Worm (Caenorhabditis elegans): Measurements from ENCODE around the gene clec-217.

The clec-217 gene

ce11 chrV:7983381-7984052, 24.9 kb upstream of the clec-217 start, which contains the start of the genes natb-1 and abhd-12 (continued):
- no peak for TF ChIP-seq ceh-88 (GFP tag; IDR thresholded peaks at IDR 0.05)
- TF ChIP-seq nhr-19 (GFP tag; conservative IDR thresholded peaks at IDR 0.05), result no peak
- TF ChIP-seq tlp-1 (tag; optimal IDR thresholded peaks at IDR 0.05), result no peak
- no peak for TF ChIP-seq nhr-84 (tag; optimal IDR thresholded peaks at IDR 0.05)
- TF ChIP-seq snu-23 (GFP tag; optimal IDR thresholded peaks at IDR 0.05), result peak; percentile 62
- TF ChIP-seq tbx-2 (tag; optimal IDR thresholded peaks at IDR 0.05), result peak; percentile 19
- no peak for TF ChIP-seq nhr-28 (tag; optimal IDR thresholded peaks at IDR 0.05)
- no peak for TF ChIP-seq jun-1 (tag; optimal IDR thresholded peaks at IDR 0.05)
- TF ChIP-seq fkh-10 (GFP tag; optimal IDR thresholded peaks at IDR 0.05), result no peak
- no peak for TF ChIP-seq elt-2 (tag; optimal IDR thresholded peaks at IDR 0.05)
- TF ChIP-seq unc-62 (GFP tag; optimal IDR thresholded peaks at IDR 0.05), result no peak
- TF ChIP-seq elt-3 (tag; optimal IDR thresholded peaks at IDR 0.05), result peak in 1 of 6 experiments; percentile 15
- no peak for TF ChIP-seq lir-3 (tag; optimal IDR thresholded peaks at IDR 0.05; ENCODE audit: poor library complexity)
- no peak for TF ChIP-seq pag-3 (tag; optimal IDR thresholded peaks at IDR 0.05; ENCODE audit: borderline replicate concordance, insufficient read depth)
- no peak for TF ChIP-seq ama-1 (optimal IDR thresholded peaks at IDR 0.05)
- no peak for TF ChIP-seq nhr-12 (tag; optimal IDR thresholded peaks at IDR 0.05)
- TF ChIP-seq C34B4.2 (tag; optimal IDR thresholded peaks at IDR 0.05), result no peak
- no peak for TF ChIP-seq unc-30 (tag; optimal IDR thresholded peaks at IDR 0.05)
- peak; percentile 20 to 60 (median 55) for TF ChIP-seq dpl-1 (GFP tag; optimal IDR thresholded peaks at IDR 0.05)
- TF ChIP-seq sox-4 (tag; optimal IDR thresholded peaks at IDR 0.05), result no peak
- no peak for TF ChIP-seq grh-1 (GFP tag; IDR thresholded peaks at IDR 0.05)
- no peak for TF ChIP-seq pqm-1 (tag; optimal IDR thresholded peaks at IDR 0.05)
- no peak for TF ChIP-seq fkh-4 (tag; optimal IDR thresholded peaks at IDR 0.05; ENCODE audit: borderline replicate concordance)
- no peak for TF ChIP-seq mef-2 (tag; optimal IDR thresholded peaks at IDR 0.05)
- TF ChIP-seq dsc-1 (tag; optimal IDR thresholded peaks at IDR 0.05), result no peak
- TF ChIP-seq ets-5 (GFP tag; IDR thresholded peaks at IDR 0.05), result no peak
- TF ChIP-seq egl-13 (tag; optimal IDR thresholded peaks at IDR 0.05), result no peak
- peak; percentile 44 for TF ChIP-seq C16A3.4 (tag; optimal IDR thresholded peaks at IDR 0.05)
- no peak for TF ChIP-seq sptf-1 (tag; optimal IDR thresholded peaks at IDR 0.05)
- no peak for TF ChIP-seq mab-9 (GFP tag; IDR thresholded peaks at IDR 0.05)
- no peak for TF ChIP-seq efl-3 (GFP tag; optimal IDR thresholded peaks at IDR 0.05)
- TF ChIP-seq nhr-237 (tag; optimal IDR thresholded peaks at IDR 0.05), result no peak

ce11 chrV:7980993-7981595, 22.5 kb upstream of the clec-217 start, which contains the start of gene F26D11.1:
Gene F26D11.1 (plus strand): TSS chrV:7981545.
- TF ChIP-seq egl-27 (tag; optimal IDR thresholded peaks at IDR 0.05) (no peak), elt-3 (tag; optimal IDR thresholded peaks at IDR 0.05) (peak in 1 of 6 experiments; percentile 16), lin-35 (GFP tag; optimal IDR thresholded peaks at IDR 0.05) (peak in 1 of 2 experiments; percentile 8), dpl-1 (GFP tag; optimal IDR thresholded peaks at IDR 0.05) (peak in 1 of 3 experiments; percentile 3)

ce11 chrV:7980370-7980987, 21.8 kb upstream of the clec-217 start:
- no peak for TF ChIP-seq hlh-17 (GFP tag; optimal IDR thresholded peaks at IDR 0.05; ENCODE audit: borderline replicate concordance)
- no peak for TF ChIP-seq xbp-1 (tag; optimal IDR thresholded peaks at IDR 0.05)
- TF ChIP-seq skn-1 (tag; optimal IDR thresholded peaks at IDR 0.05), result peak; percentile 18
- TF ChIP-seq fos-1 (tag; optimal IDR thresholded peaks at IDR 0.05), result no peak
- TF ChIP-seq swsn-7 (tag; optimal IDR thresholded peaks at IDR 0.05), result no peak
- TF ChIP-seq dsc-1 (tag; optimal IDR thresholded peaks at IDR 0.05), result peak; percentile 26
- peak; percentile 8 for TF ChIP-seq rnt-1 (tag; optimal IDR thresholded peaks at IDR 0.05)
- no peak for TF ChIP-seq hlh-4 (tag; optimal IDR thresholded peaks at IDR 0.05)
- no peak for TF ChIP-seq mdl-1 (tag; optimal IDR thresholded peaks at IDR 0.05)
- TF ChIP-seq nhr-90 (tag; optimal IDR thresholded peaks at IDR 0.05; ENCODE audit: poor library complexity), result no peak
- TF ChIP-seq nhr-71 (tag; optimal IDR thresholded peaks at IDR 0.05), result peak; percentile 24
- TF ChIP-seq pax-3 (tag; optimal IDR thresholded peaks at IDR 0.05), result no peak
- no peak for TF ChIP-seq ama-1 (optimal IDR thresholded peaks at IDR 0.05)
- peak in 1 of 2 experiments; percentile 2 for TF ChIP-seq egl-27 (tag; optimal IDR thresholded peaks at IDR 0.05)
- TF ChIP-seq unc-130 (tag; optimal IDR thresholded peaks at IDR 0.05), result no peak
- TF ChIP-seq aha-1 (tag; optimal IDR thresholded peaks at IDR 0.05), result no peak
- no peak for TF ChIP-seq nhr-19 (GFP tag; conservative IDR thresholded peaks at IDR 0.05)
- no peak for TF ChIP-seq nhr-28 (tag; optimal IDR thresholded peaks at IDR 0.05)
- no peak for TF ChIP-seq lin-15B (tag; optimal IDR thresholded peaks at IDR 0.05)

All from whole organism, L1 larva.